Worm (Caenorhabditis elegans) whole organism, L1 larva: ENCODE measurements around the gene Y44A6D.3.
A peak's percentile ranks its signal among the peaks of the same experiment; 100 is the strongest.

Experiments used
- C04F5.9 ChIP-seq: sonication (generic microtip); optimal IDR thresholded peaks from 2 replicates; lab custom pipeline; 2016; ENCODE audit warnings: missing genetic modification characterization, missing compliant biosample characterization
- aha-1 ChIP-seq: fragments of 150-350 bp; optimal IDR thresholded peaks from 2 replicates; lab custom pipeline; 2014; ENCODE audit warnings: missing biosample characterization, missing genetic modification characterization
- alr-1 ChIP-seq: fragments of 200-800 bp; sonication (Bioruptor generic); optimal IDR thresholded peaks from 2 replicates; lab custom pipeline; 2018; ENCODE audit warnings: borderline replicate concordance, mild to moderate bottlenecking, missing genetic modification characterization, missing compliant biosample characterization
- ama-1 ChIP-seq: fragments of 150-350 bp; optimal IDR thresholded peaks from 2 replicates; lab custom pipeline; 2014
- blmp-1 ChIP-seq: fragments of 150-350 bp; optimal IDR thresholded peaks from 2 replicates; lab custom pipeline; 2014; ENCODE audit warnings: missing biosample characterization, missing genetic modification characterization
- ceh-63 ChIP-seq: fragments of 200-800 bp; sonication (Bioruptor generic); optimal IDR thresholded peaks from 2 replicates; lab custom pipeline; 2018; ENCODE audit warnings: mild to moderate bottlenecking, missing genetic modification characterization, missing compliant biosample characterization
- ceh-82 ChIP-seq, 3 experiments: fragments of 150-350 bp in 1 of 3; sonication (generic microtip) in 2 of 3; optimal IDR thresholded peaks; 2 replicates each; lab custom pipeline; 2014 to 2017; ENCODE audit warnings: missing biosample characterization in 3 of 3, missing genetic modification characterization in 3 of 3
- dpl-1 ChIP-seq, 3 experiments: fragments of 150-350 bp in 2 of 3; sonication (generic microtip) in 1 of 3; optimal IDR thresholded peaks; 2 replicates each; lab custom pipeline; 2014 to 2017; ENCODE audit warnings: missing biosample characterization in 3 of 3, missing genetic modification characterization in 3 of 3, missing genetic modification reagents in 3 of 3
- dsc-1 ChIP-seq: sonication (generic microtip); optimal IDR thresholded peaks from 2 replicates; lab custom pipeline; 2016; ENCODE audit warnings: mild to moderate bottlenecking, missing genetic modification characterization, missing compliant biosample characterization
- efl-1 ChIP-seq, 4 experiments: fragments of 150-350 bp; optimal IDR thresholded peaks in 3 of 4; peaks in 1 of 4; 1 replicate in 1 of 4; 2 replicates in 3 of 4; lab custom pipeline; 2014; ENCODE audit warnings: missing biosample characterization in 2 of 4, missing genetic modification characterization in 2 of 4, missing genetic modification reagents in 2 of 4
- egl-27 ChIP-seq, 2 experiments: fragments of 150-350 bp in 1 of 2; sonication (generic microtip); optimal IDR thresholded peaks; 3 replicates each; lab custom pipeline; 2017 to 2018; ENCODE audit warnings: missing biosample characterization in 2 of 2, missing genetic modification characterization in 2 of 2, missing genetic modification reagents in 2 of 2
- elt-2 ChIP-seq: sonication (generic microtip); optimal IDR thresholded peaks from 2 replicates; lab custom pipeline; 2016; ENCODE audit warnings: missing genetic modification characterization, mild to moderate bottlenecking, inconsistent platforms, missing compliant biosample characterization, missing genetic modification reagents
- grh-1 ChIP-seq: fragments of 200-800 bp; sonication (Bioruptor generic); IDR thresholded peaks from 2 replicates; pipeline ENCODE4 v1.3.6; 2022; ENCODE audit warnings: missing genetic modification reagents, missing genetic modification characterization, missing compliant biosample characterization
- isw-1 ChIP-seq: fragments of 200-800 bp; sonication (Bioruptor generic); IDR thresholded peaks from 2 replicates; pipeline ENCODE4 v1.3.6; 2022; ENCODE audit warnings: missing genetic modification characterization, missing compliant biosample characterization
- lin-15B ChIP-seq: fragments of 150-350 bp; sonication (generic microtip); optimal IDR thresholded peaks from 3 replicates; lab custom pipeline; 2014; ENCODE audit warnings: missing biosample characterization, missing genetic modification characterization
- lin-35 ChIP-seq, 2 experiments: fragments of 150-350 bp; optimal IDR thresholded peaks; 2 replicates each; lab custom pipeline; 2014; ENCODE audit warnings: missing biosample characterization in 2 of 2, missing genetic modification characterization in 2 of 2, missing genetic modification reagents in 2 of 2
- lin-39 ChIP-seq: fragments of 150-350 bp; optimal IDR thresholded peaks from 2 replicates; lab custom pipeline; 2014; ENCODE audit warnings: missing biosample characterization, missing genetic modification reagents, missing genetic modification characterization
- lir-3 ChIP-seq: sonication (generic microtip); optimal IDR thresholded peaks from 2 replicates; lab custom pipeline; 2016; ENCODE audit warnings: mild to moderate bottlenecking, missing genetic modification characterization, moderate library complexity, missing compliant biosample characterization; ENCODE audit not compliant: poor library complexity
- lsy-2 ChIP-seq, 2 experiments: fragments of 150-350 bp; optimal IDR thresholded peaks; 2 replicates each; lab custom pipeline; 2014; ENCODE audit warnings: missing biosample characterization in 2 of 2, missing genetic modification characterization in 2 of 2
- mef-2 ChIP-seq: fragments of 150-350 bp; optimal IDR thresholded peaks from 2 replicates; lab custom pipeline; 2014; ENCODE audit warnings: missing biosample characterization, missing genetic modification characterization
- nhr-12 ChIP-seq: sonication (generic microtip); optimal IDR thresholded peaks from 2 replicates; lab custom pipeline; 2017; ENCODE audit warnings: missing biosample characterization, missing genetic modification characterization
- nhr-20 ChIP-seq: sonication (generic microtip); optimal IDR thresholded peaks from 2 replicates; lab custom pipeline; 2016; ENCODE audit warnings: mild to moderate bottlenecking, missing genetic modification characterization, missing compliant biosample characterization
- nhr-237 ChIP-seq: fragments of 150-350 bp; optimal IDR thresholded peaks from 2 replicates; lab custom pipeline; 2014; ENCODE audit warnings: missing biosample characterization, missing genetic modification characterization
- nhr-28 ChIP-seq: fragments of 150-350 bp; optimal IDR thresholded peaks from 2 replicates; lab custom pipeline; 2014; ENCODE audit warnings: missing biosample characterization, missing genetic modification characterization
- nhr-47 ChIP-seq: sonication (generic microtip); optimal IDR thresholded peaks from 2 replicates; lab custom pipeline; 2016; ENCODE audit warnings: mild to moderate bottlenecking, missing genetic modification characterization, moderate library complexity, missing compliant biosample characterization
- nhr-71 ChIP-seq: sonication (generic microtip); optimal IDR thresholded peaks from 2 replicates; lab custom pipeline; 2016; ENCODE audit warnings: mild to moderate bottlenecking, missing genetic modification characterization, moderate library complexity, missing compliant biosample characterization
- nhr-85 ChIP-seq: sonication (generic microtip); peaks from one replicate; lab custom pipeline; 2016; ENCODE audit warnings: missing genetic modification characterization, inconsistent platforms, missing compliant biosample characterization
- nhr-90 ChIP-seq: sonication (generic microtip); optimal IDR thresholded peaks from 2 replicates; lab custom pipeline; 2016; ENCODE audit warnings: mild to moderate bottlenecking, missing genetic modification characterization, missing compliant biosample characterization; ENCODE audit not compliant: poor library complexity
- pag-3 ChIP-seq: sonication (generic microtip); optimal IDR thresholded peaks from 2 replicates; lab custom pipeline; 2017; ENCODE audit warnings: missing genetic modification characterization, mild to moderate bottlenecking, missing compliant biosample characterization, antibody characterized with exemption, borderline replicate concordance; ENCODE audit not compliant: insufficient read depth
- rnt-1 ChIP-seq: sonication (generic microtip); optimal IDR thresholded peaks from 2 replicates; lab custom pipeline; 2016; ENCODE audit warnings: mild to moderate bottlenecking, missing genetic modification characterization, moderate library complexity, missing compliant biosample characterization
- skn-1 ChIP-seq: fragments of 150-350 bp; optimal IDR thresholded peaks from 2 replicates; lab custom pipeline; 2014; ENCODE audit warnings: missing biosample characterization, missing genetic modification characterization
- sox-4 ChIP-seq: sonication (generic microtip); optimal IDR thresholded peaks from 2 replicates; lab custom pipeline; 2016; ENCODE audit warnings: missing genetic modification characterization, missing compliant biosample characterization
- swsn-7 ChIP-seq: sonication (generic microtip); optimal IDR thresholded peaks from 2 replicates; lab custom pipeline; 2016; ENCODE audit warnings: missing genetic modification characterization, missing compliant biosample characterization
- unc-130 ChIP-seq: fragments of 150-350 bp; optimal IDR thresholded peaks from 2 replicates; lab custom pipeline; 2017; ENCODE audit warnings: missing biosample characterization, missing genetic modification characterization, inconsistent platforms
- unc-30 ChIP-seq: sonication (generic microtip); optimal IDR thresholded peaks from 2 replicates; lab custom pipeline; 2017; ENCODE audit warnings: missing biosample characterization, missing genetic modification characterization
- xbp-1 ChIP-seq: sonication (generic microtip); optimal IDR thresholded peaks from 2 replicates; lab custom pipeline; 2016; ENCODE audit warnings: missing genetic modification characterization, missing compliant biosample characterization
- zag-1 ChIP-seq: fragments of 150-350 bp; optimal IDR thresholded peaks from 2 replicates; lab custom pipeline; 2014; ENCODE audit warnings: missing biosample characterization, missing genetic modification characterization
- zip-4 ChIP-seq: fragments of 200-800 bp; sonication (Bioruptor generic); optimal IDR thresholded peaks from 2 replicates; lab custom pipeline; 2018; ENCODE audit warnings: mild to moderate bottlenecking, missing genetic modification characterization, moderate library complexity, missing compliant biosample characterization
- ztf-4 ChIP-seq: fragments of 150-350 bp; optimal IDR thresholded peaks from 2 replicates; lab custom pipeline; 2014; ENCODE audit warnings: missing biosample characterization, missing genetic modification characterization

Gene Y44A6D.3

ce11 chrV:20792371-20792890 lies at the start of gene Y44A6D.3:
Gene Y44A6D.3, minus strand, starts transcription at chrV:20792421.
- TF ChIP-seq efl-1 (optimal IDR thresholded peaks at IDR 0.05; lab: Kevin White, UChicago): no peak
- peak in 1 of 2 experiments; percentile 68 for TF ChIP-seq efl-1 (GFP tag; optimal IDR thresholded peaks at IDR 0.05 in 1 of 2; lab: Kevin White, UChicago)
- no peak for TF ChIP-seq blmp-1 (tag; lab: Kevin White, UChicago)
- peak; percentile 46 for TF ChIP-seq elt-2 (tag; lab: Kevin White, UChicago)
- no peak for TF ChIP-seq sox-4 (tag; lab: Kevin White, UChicago)
- TF ChIP-seq zag-1: no peak
- TF ChIP-seq nhr-28 (tag; lab: Kevin White, UChicago): no peak
- peak; percentile 19 for TF ChIP-seq dsc-1 (tag; lab: Kevin White, UChicago)
- TF ChIP-seq lin-35 (GFP tag; optimal IDR thresholded peaks at IDR 0.05; lab: Kevin White, UChicago): peak in 1 of 2 experiments; percentile 10

DNA sequence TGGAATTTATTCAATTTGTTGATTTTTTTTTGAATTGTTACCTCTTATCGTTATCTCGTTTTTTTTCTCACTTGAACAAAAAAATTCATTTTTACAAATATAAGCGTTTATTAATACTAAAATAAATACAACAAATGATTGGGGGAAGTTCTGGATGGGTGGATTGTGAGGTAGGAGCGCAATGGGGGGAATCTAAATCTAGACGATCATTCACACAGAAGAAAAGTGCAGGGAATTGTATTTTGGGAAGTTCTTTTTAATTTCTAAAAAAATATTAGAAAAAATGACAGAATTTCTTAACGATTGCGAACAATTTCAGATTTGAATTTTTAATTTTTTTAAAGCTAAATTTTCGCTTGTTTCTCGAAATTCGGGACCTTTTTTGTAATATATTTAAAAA lies 49.3 kb upstream of the Y44A6D.3 start:
- TF ChIP-seq egl-27 (tag; optimal IDR thresholded peaks at IDR 0.05; lab: Kevin White, UChicago) (no peak), lsy-2 (tag; optimal IDR thresholded peaks at IDR 0.05; lab: Kevin White, UChicago) (no peak), lin-39 (tag; lab: Kevin White, UChicago) (no peak), grh-1 (GFP tag; lab: Robert Waterston, UW) (no peak), nhr-71 (tag; lab: Kevin White, UChicago) (no peak), C04F5.9 (no peak), ama-1 (lab: Kevin White, UChicago) (no peak), lin-15B (tag; lab: Kevin White, UChicago) (no peak)

DNA sequence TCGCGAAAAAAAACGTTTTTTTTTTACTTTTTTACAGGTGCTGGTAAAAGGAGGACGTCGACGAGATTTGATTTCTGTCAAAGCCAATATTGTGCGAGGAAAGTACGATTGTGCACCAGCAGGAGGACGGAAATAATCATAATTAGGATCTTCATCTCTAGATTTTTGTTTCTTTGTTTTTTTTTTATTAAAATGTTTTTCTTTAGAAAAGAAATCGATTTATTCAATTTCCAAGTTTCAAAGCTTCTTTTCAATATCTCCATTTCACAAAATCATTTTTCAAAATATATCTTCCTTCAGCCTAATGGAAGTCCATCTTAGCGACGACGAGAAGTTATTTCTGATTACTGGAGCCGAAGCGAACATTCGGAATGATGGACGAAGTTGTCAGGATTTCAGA lies 46.3 kb upstream of the Y44A6D.3 start, which contains the start of gene exos-7:
Gene exos-7, plus strand, starts transcription at position 301 of the 400 bp plus-strand sequence.
- TF ChIP-seq nhr-237 (tag; lab: Kevin White, UChicago): no peak
- TF ChIP-seq nhr-85: peak; percentile 51
- no peak for TF ChIP-seq pag-3 (tag; lab: Kevin White, UChicago)
- no peak for TF ChIP-seq ceh-63 (GFP tag; lab: Kevin White, UChicago)

- TF ChIP-seq lin-15B (tag; lab: Kevin White, UChicago) (peak; percentile 14), efl-1 (optimal IDR thresholded peaks at IDR 0.05; lab: Kevin White, UChicago) (peak; percentile 12 to 37), efl-1 (GFP tag; optimal IDR thresholded peaks at IDR 0.05 in 1 of 2; lab: Kevin White, UChicago) (peak in 1 of 2 experiments; percentile 29), nhr-12 (tag; lab: Kevin White, UChicago) (no peak), rnt-1 (tag; lab: Kevin White, UChicago) (peak; percentile 9), skn-1 (tag; lab: Kevin White, UChicago) (no peak), lin-35 (GFP tag; optimal IDR thresholded peaks at IDR 0.05; lab: Kevin White, UChicago) (peak; percentile 17 to 42), nhr-71 (tag; lab: Kevin White, UChicago) (peak; percentile 35), dpl-1 (GFP tag; optimal IDR thresholded peaks at IDR 0.05; lab: Kevin White, UChicago) (peak in 1 of 3 experiments; percentile 15), lsy-2 (tag; optimal IDR thresholded peaks at IDR 0.05; lab: Kevin White, UChicago) (peak; percentile 7 to 61), elt-2 (tag; lab: Kevin White, UChicago) (no peak)
Observed at ce11 chrV:20837765-20838164, 45.5 kb upstream of the Y44A6D.3 start, which contains the start of gene mrps-12. Gene mrps-12, plus strand, starts transcription at chrV:20838080.

DNA sequence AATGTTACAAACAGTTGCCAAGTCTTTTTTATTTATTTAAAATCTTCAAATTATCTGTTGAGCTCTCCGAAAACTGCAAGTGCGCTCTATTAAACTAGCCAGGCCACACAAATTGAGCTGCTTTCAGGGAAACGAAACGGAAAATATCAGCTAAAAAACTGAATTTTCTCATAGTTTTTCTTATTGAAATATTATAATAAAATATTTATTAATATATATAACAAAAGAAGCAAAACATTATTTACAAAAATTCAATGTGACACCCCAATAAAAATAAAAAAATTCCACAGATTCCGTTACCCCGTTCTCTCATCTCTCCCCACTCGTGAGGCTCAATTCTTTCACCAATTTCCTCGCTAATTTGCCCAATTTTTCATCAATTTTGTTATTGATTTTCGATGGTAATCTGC lies 40.3 kb upstream of the Y44A6D.3 start:
- TF ChIP-seq xbp-1: peak; percentile 33
- no peak for TF ChIP-seq aha-1 (tag; lab: Kevin White, UChicago)
- no peak for TF ChIP-seq dsc-1 (tag; lab: Kevin White, UChicago)
- peak in 1 of 3 experiments; percentile 42 for TF ChIP-seq dpl-1 (GFP tag; optimal IDR thresholded peaks at IDR 0.05; lab: Kevin White, UChicago)
- peak in 1 of 2 experiments; percentile 8 for TF ChIP-seq efl-1 (optimal IDR thresholded peaks at IDR 0.05; lab: Kevin White, UChicago)
- TF ChIP-seq efl-1 (GFP tag; optimal IDR thresholded peaks at IDR 0.05 in 1 of 2; lab: Kevin White, UChicago): peak in 1 of 2 experiments; percentile 6
- peak; percentile 58 for TF ChIP-seq nhr-47 (tag; lab: Kevin White, UChicago)
- TF ChIP-seq egl-27 (tag; optimal IDR thresholded peaks at IDR 0.05; lab: Kevin White, UChicago): no peak
- peak; percentile 46; the same call in 1 of the 2 replicates for TF ChIP-seq isw-1 (GFP tag; lab: Robert Waterston, UW)
- TF ChIP-seq alr-1 (tag; lab: Kevin White, UChicago): no peak
- TF ChIP-seq skn-1 (tag; lab: Kevin White, UChicago): no peak
- TF ChIP-seq swsn-7: peak; percentile 2
- peak; percentile 32 for TF ChIP-seq nhr-90 (tag; lab: Kevin White, UChicago)
- TF ChIP-seq mef-2 (tag; lab: Kevin White, UChicago): no peak
- TF ChIP-seq elt-2 (tag; lab: Kevin White, UChicago): no peak
- peak in 2 of 3 experiments; percentile 5 to 13 for TF ChIP-seq ceh-82 (tag; optimal IDR thresholded peaks at IDR 0.05; lab: Kevin White, UChicago)
- TF ChIP-seq unc-130 (tag; lab: Kevin White, UChicago): no peak
- TF ChIP-seq ztf-4 (tag; lab: Kevin White, UChicago): no peak
- peak; percentile 37 for TF ChIP-seq lir-3 (tag; lab: Kevin White, UChicago)
- TF ChIP-seq nhr-12 (tag; lab: Kevin White, UChicago): no peak
- no peak for TF ChIP-seq nhr-20 (tag; lab: Kevin White, UChicago)
- no peak for TF ChIP-seq unc-30 (tag; lab: Kevin White, UChicago)
- TF ChIP-seq zip-4 (GFP tag; lab: Kevin White, UChicago): no peak
- peak; percentile 54 for TF ChIP-seq nhr-71 (tag; lab: Kevin White, UChicago)
- TF ChIP-seq C04F5.9: no peak
